Fruit fly (Drosophila melanogaster) whole organism: Measurements from ENCODE around the gene CG11550.

Experiments
- CG8478 ChIP-seq: fragments of >200 bp; optimal IDR thresholded peaks from 2 replicates; lab custom pipeline; 2018; ENCODE audit warnings: inconsistent platforms
- Dll ChIP-seq: fragments of >200 bp; optimal IDR thresholded peaks from 2 replicates; lab custom pipeline; 2017
- EcR ChIP-seq, 2 experiments: fragments of >200 bp; optimal IDR thresholded peaks; 2 replicates each; lab custom pipeline; 2017; ENCODE audit warnings: missing biosample characterization in 2 of 2, missing genetic modification characterization in 2 of 2, missing genetic modification reagents in 2 of 2
- pan ChIP-seq: fragments of >200 bp; optimal IDR thresholded peaks from 2 replicates; lab custom pipeline; 2017
- psq ChIP-seq: fragments of >200 bp; optimal IDR thresholded peaks from 2 replicates; lab custom pipeline; 2017
- usp ChIP-seq: fragments of >200 bp; optimal IDR thresholded peaks from 2 replicates; lab custom pipeline; 2017; ENCODE audit warnings: missing biosample characterization, missing genetic modification characterization, mixed read lengths

dm6 chr3R:31726286-31726685 is 46.6 kb upstream of the CG11550 start:
- TF ChIP-seq CG8478 (lab: Kevin White, UChicago), result no peak
- TF ChIP-seq psq (lab: Kevin White, UChicago), result no peak
- no peak for TF ChIP-seq usp (GFP tag; lab: Kevin White, UChicago)
- TF ChIP-seq Dll, result no peak
- TF ChIP-seq pan (lab: Kevin White, UChicago), result no peak
- no peak for TF ChIP-seq EcR (GFP tag; optimal IDR thresholded peaks at IDR 0.05; lab: Kevin White, UChicago)
